Fruit fly (Drosophila melanogaster): Measurements from ENCODE around the gene eIF2Bbeta.

Gene eIF2Bbeta

dm6 chrX:2714730-2715129, 10.4 kb downstream of the eIF2Bbeta start (continued):
- TF ChIP-seq Opbp (GFP tag; IDR thresholded peaks at IDR 0.05; ENCODE audit: partially characterized antibody) (peak; percentile 28; the same call in 1 of the 3 replicates), CG31224 (GFP tag; IDR thresholded peaks at IDR 0.05) (no peak), CG4707 (GFP tag; optimal IDR thresholded peaks at IDR 0.05) (no peak), CG7786 (GFP tag; optimal IDR thresholded peaks at IDR 0.05) (peak; percentile 32), CG3726 (GFP tag; IDR thresholded peaks at IDR 0.05) (no peak), CG15011 (GFP tag; optimal IDR thresholded peaks at IDR 0.05) (no peak), Spps (tag; optimal IDR thresholded peaks at IDR 0.05) (no peak), Lhr (GFP tag; optimal IDR thresholded peaks at IDR 0.05) (no peak), CG17359 (tag; optimal IDR thresholded peaks at IDR 0.05) (no peak), gem (tag; optimal IDR thresholded peaks at IDR 0.05) (no peak), CG2120 (GFP tag; optimal IDR thresholded peaks at IDR 0.05) (peak; percentile 18), Rx (GFP tag; IDR thresholded peaks at IDR 0.05) (no peak), run (tag; optimal IDR thresholded peaks at IDR 0.05) (no peak), tx (GFP tag; optimal IDR thresholded peaks at IDR 0.05) (no peak), HmgD (GFP tag; optimal IDR thresholded peaks at IDR 0.05) (no peak), CG8388 (GFP tag; optimal IDR thresholded peaks at IDR 0.05) (no peak), CG17186 (GFP tag; optimal IDR thresholded peaks at IDR 0.05) (no peak), CG7928 (GFP tag; optimal IDR thresholded peaks at IDR 0.05) (no peak), Asciz (GFP tag; optimal IDR thresholded peaks at IDR 0.05) (no peak), usp (GFP tag; optimal IDR thresholded peaks at IDR 0.05) (no peak), Dll (GFP tag; IDR thresholded peaks at IDR 0.05; ENCODE audit: partially characterized antibody) (peak; percentile 58), chm (GFP tag; IDR thresholded peaks at IDR 0.05) (no peak), chn (GFP tag; optimal IDR thresholded peaks at IDR 0.05) (no peak), pita (GFP tag; optimal IDR thresholded peaks at IDR 0.05) (no peak), Atf-2 (GFP tag; optimal IDR thresholded peaks at IDR 0.05) (no peak), Oli (tag; optimal IDR thresholded peaks at IDR 0.05) (no peak), vvl (GFP tag; IDR thresholded peaks at IDR 0.05) (0 out of 2 replicates have a peak, but pooled peaks have one; percentile 15), CG7987 (GFP tag; optimal IDR thresholded peaks at IDR 0.05) (no peak), eve (GFP tag; optimal IDR thresholded peaks at IDR 0.05) (no peak), Doc2 (GFP tag; IDR thresholded peaks at IDR 0.05) (no peak), CG8924 (tag; optimal IDR thresholded peaks at IDR 0.05) (no peak), dan (GFP tag; IDR thresholded peaks at IDR 0.05) (no peak), CG13894 (tag; optimal IDR thresholded peaks at IDR 0.05) (no peak), CG7372 (GFP tag; IDR thresholded peaks at IDR 0.05) (no peak), CG10431 (GFP tag; optimal IDR thresholded peaks at IDR 0.05) (no peak), CG9876 (GFP tag; optimal IDR thresholded peaks at IDR 0.05) (no peak), CG8765 (GFP tag; IDR thresholded peaks at IDR 0.05) (no peak), dimm (GFP tag; IDR thresholded peaks at IDR 0.05) (no peak), Sry-β (GFP tag; optimal IDR thresholded peaks at IDR 0.05) (no peak), ac (GFP tag; optimal IDR thresholded peaks at IDR 0.05) (no peak), Bteb2 (GFP tag; optimal IDR thresholded peaks at IDR 0.05) (no peak), insv (GFP tag; optimal IDR thresholded peaks at IDR 0.05) (no peak), Sox102F (GFP tag; optimal IDR thresholded peaks at IDR 0.05) (no peak), nom (GFP tag; optimal IDR thresholded peaks at IDR 0.05) (no peak), CG6654 (GFP tag; optimal IDR thresholded peaks at IDR 0.05) (no peak), disco-r (GFP tag; optimal IDR thresholded peaks at IDR 0.05) (no peak), hkb (optimal IDR thresholded peaks at IDR 0.05) (no peak), hkb (GFP tag; IDR thresholded peaks at IDR 0.05) (no peak), ara (GFP tag; IDR thresholded peaks at IDR 0.05) (0 out of 2 replicates have a peak, but pooled peaks have one; percentile 26), shn (GFP tag; optimal IDR thresholded peaks at IDR 0.05) (no peak), zfh2 (GFP tag; optimal IDR thresholded peaks at IDR 0.05) (peak; percentile 30), Ada2b (GFP tag; IDR thresholded peaks at IDR 0.05) (no peak)
